Fruit fly (Drosophila melanogaster): Measurements from ENCODE around the gene CG9205.

DNA sequence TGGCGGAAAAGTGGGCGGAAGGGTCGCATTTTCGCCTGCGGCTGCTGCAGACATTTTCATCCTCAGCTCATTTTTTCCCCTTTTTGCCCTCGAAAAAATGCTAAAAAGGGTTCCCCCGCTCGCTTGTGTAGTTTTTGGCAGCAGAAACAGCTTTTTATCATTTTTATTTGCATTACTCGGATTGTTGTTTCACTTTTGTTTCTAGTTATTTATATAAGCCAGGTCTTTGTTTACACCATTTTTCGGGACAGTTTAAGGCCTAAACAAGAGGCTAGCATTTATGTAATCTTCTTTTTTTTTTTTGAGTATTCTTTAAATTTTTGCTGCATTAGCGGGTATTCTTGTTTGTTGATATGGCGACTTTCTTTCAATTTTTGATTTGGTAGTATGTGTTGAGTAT, 12.3 kb upstream of the CG9205 start:
- TF ChIP-seq h (optimal IDR thresholded peaks at IDR 0.05) (no peak), Sin3A (optimal IDR thresholded peaks at IDR 0.05) (no peak), psq (optimal IDR thresholded peaks at IDR 0.05) (no peak), Myc (optimal IDR thresholded peaks at IDR 0.05) (no peak), ttk (optimal IDR thresholded peaks at IDR 0.05) (no peak)
